Worm (Caenorhabditis elegans): Measurements from ENCODE around the gene nhr-105.

DNA sequence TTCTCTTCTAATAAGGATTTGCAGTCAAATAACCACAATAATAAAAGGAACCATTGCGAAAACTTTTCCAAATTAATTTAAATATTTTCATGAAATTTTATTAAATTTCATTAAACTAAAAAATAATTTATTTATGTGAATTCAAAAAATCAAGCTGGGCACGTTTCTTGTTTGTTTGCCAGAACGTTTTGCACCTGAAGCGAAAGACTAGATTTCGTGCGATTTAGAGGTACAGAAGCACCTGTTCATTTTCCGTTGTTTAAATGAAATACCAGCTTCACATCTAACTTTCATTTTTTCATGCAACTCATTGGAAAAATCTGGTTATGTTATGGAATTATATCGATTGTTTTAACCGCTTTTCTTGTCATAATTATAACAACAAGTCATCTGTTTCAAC is 22.2 kb downstream of the nhr-105 start, which contains the start of gene srg-48:
- no peak for TF ChIP-seq sem-4 (tag; optimal IDR thresholded peaks at IDR 0.05)
- TF ChIP-seq lsy-2 (tag; optimal IDR thresholded peaks at IDR 0.05), result no peak
- no peak for TF ChIP-seq unc-62 (GFP tag; optimal IDR thresholded peaks at IDR 0.05)
- TF ChIP-seq nhr-12 (tag; optimal IDR thresholded peaks at IDR 0.05), result no peak
- no peak for TF ChIP-seq lin-39 (tag; optimal IDR thresholded peaks at IDR 0.05)
- TF ChIP-seq ztf-11 (tag; optimal IDR thresholded peaks at IDR 0.05), result no peak

Data from whole organism, L2 larva.